Worm (Caenorhabditis elegans): ENCODE measurements around the gene nhr-264.
"Not testable (repeated sequence)": the region's sequence is repeated elsewhere in the genome, so short reads cannot be mapped to it uniquely, and the experiment has no call there.

nhr-264 gene

ce11 chrIV:9316068-9316681 is 22.4 kb upstream of the nhr-264 start, which contains the start of the genes F49C12.9 and rpn-7:
Gene F49C12.9 (minus strand): TSS chrIV:9316215.
Gene rpn-7 (plus strand): TSS chrIV:9316631.
- TF ChIP-seq unc-62 (GFP tag; optimal IDR thresholded peaks at IDR 0.05) = no peak

ce11 chrIV:9312827-9313226 is 19.1 kb upstream of the nhr-264 start, which contains the start of gene F49C12.7:
Gene F49C12.7 (minus strand): TSS chrIV:9312927.
- not testable (repeated sequence) for TF ChIP-seq unc-62 (GFP tag; optimal IDR thresholded peaks at IDR 0.05)

ce11 chrIV:9310935-9311566 is 17.3 kb upstream of the nhr-264 start:
- TF ChIP-seq unc-62 (GFP tag; optimal IDR thresholded peaks at IDR 0.05) = no peak

- TF ChIP-seq unc-62 (GFP tag; optimal IDR thresholded peaks at IDR 0.05) = no peak
Measured at ce11 chrIV:9308975-9309374, 15.2 kb upstream of the nhr-264 start, which contains the start of gene F49C12.6. Gene F49C12.6 (minus strand): TSS chrIV:9309075.

ce11 chrIV:9304617-9305016 is 10.9 kb upstream of the nhr-264 start, which contains the start of gene F49C12.5:
Gene F49C12.5 (plus strand): TSS chrIV:9304917.
- no peak for TF ChIP-seq unc-62 (GFP tag; optimal IDR thresholded peaks at IDR 0.05)

- TF ChIP-seq unc-62 (GFP tag; optimal IDR thresholded peaks at IDR 0.05) = no peak
Measured at ce11 chrIV:9303994-9304393, 10.3 kb upstream of the nhr-264 start, which contains the start of gene F49C12.4. Gene F49C12.4 (minus strand): TSS chrIV:9304094.

- no peak for TF ChIP-seq unc-62 (GFP tag; optimal IDR thresholded peaks at IDR 0.05)
Measured at ce11 chrIV:9300127-9300526, 6.4 kb upstream of the nhr-264 start, which contains the start of gene F49C12.3. Gene F49C12.3 (plus strand): TSS chrIV:9300427.

- no peak for TF ChIP-seq unc-62 (GFP tag; optimal IDR thresholded peaks at IDR 0.05)
Measured at ce11 chrIV:9299145-9299544, 5.4 kb upstream of the nhr-264 start, which contains the start of gene F49C12.2. Gene F49C12.2 (minus strand): TSS chrIV:9299245.

- TF ChIP-seq unc-62 (GFP tag; optimal IDR thresholded peaks at IDR 0.05) = no peak
Measured at ce11 chrIV:9296285-9296684, 2.6 kb upstream of the nhr-264 start, which contains the start of gene F49C12.1. Gene F49C12.1 (minus strand): TSS chrIV:9296354.

ce11 chrIV:9289635-9290034 is 4.1 kb downstream of the nhr-264 start:
- no peak for TF ChIP-seq unc-62 (GFP tag; optimal IDR thresholded peaks at IDR 0.05)

- not testable (repeated sequence) for TF ChIP-seq unc-62 (GFP tag; optimal IDR thresholded peaks at IDR 0.05)
Measured at ce11 chrIV:9286305-9286704, 7.4 kb downstream of the nhr-264 start, which contains the start of gene nhr-267. Gene nhr-267 (minus strand): TSS chrIV:9286405.

ce11 chrIV:9274008-9274529 is 19.7 kb downstream of the nhr-264 start, which contains the start of gene nmy-3:
Gene nmy-3 (plus strand): TSS chrIV:9274479.
- no peak for TF ChIP-seq unc-62 (GFP tag; optimal IDR thresholded peaks at IDR 0.05)

- no peak for TF ChIP-seq unc-62 (GFP tag; optimal IDR thresholded peaks at IDR 0.05)
Measured at ce11 chrIV:9269796-9270195, 23.9 kb downstream of the nhr-264 start, which contains the start of gene flh-3. Gene flh-3 (plus strand): TSS chrIV:9270096.

- TF ChIP-seq unc-62 (GFP tag; optimal IDR thresholded peaks at IDR 0.05) = no peak
Measured at ce11 chrIV:9268916-9269315, 24.8 kb downstream of the nhr-264 start.

- no peak for TF ChIP-seq unc-62 (GFP tag; optimal IDR thresholded peaks at IDR 0.05)
Measured at ce11 chrIV:9267581-9267980, 26.1 kb downstream of the nhr-264 start.

- TF ChIP-seq unc-62 (GFP tag; optimal IDR thresholded peaks at IDR 0.05) = no peak
Measured at ce11 chrIV:9266464-9266863, 27.3 kb downstream of the nhr-264 start, which contains the start of gene Y11D7A.19. Gene Y11D7A.19 (minus strand): TSS chrIV:9266564.

Data from whole organism, dauer.